Fruit fly (Drosophila melanogaster) whole organism, wandering third instar larva: Measurements from ENCODE around the gene Samuel.

Experiments
- CG9705 ChIP-seq: fragments of 200-800 bp; sonication (Bioruptor generic); optimal IDR thresholded peaks from 2 replicates; lab custom pipeline; 2018; ENCODE audit warnings: missing biosample characterization, mild to moderate bottlenecking, missing genetic modification characterization
- Dfd ChIP-seq: fragments of >200 bp; optimal IDR thresholded peaks from 2 replicates; lab custom pipeline; 2017; ENCODE audit warnings: missing biosample characterization, missing genetic modification characterization
- Hnf4 ChIP-seq: fragments of 200-800 bp; sonication (Bioruptor generic); optimal IDR thresholded peaks from 2 replicates; lab custom pipeline; 2016; ENCODE audit warnings: missing biosample characterization, mild to moderate bottlenecking, missing genetic modification characterization
- Hr78 ChIP-seq: fragments of >200 bp; optimal IDR thresholded peaks from 2 replicates; lab custom pipeline; 2017; ENCODE audit warnings: missing biosample characterization, missing genetic modification characterization
- Jra ChIP-seq: sonication (Bioruptor generic); optimal IDR thresholded peaks from 2 replicates; lab custom pipeline; 2016; ENCODE audit warnings: missing biosample characterization, missing genetic modification characterization
- Myc ChIP-seq: fragments of >200 bp; optimal IDR thresholded peaks from 2 replicates; lab custom pipeline; 2017
- N ChIP-seq: fragments of >200 bp; optimal IDR thresholded peaks from 2 replicates; lab custom pipeline; 2018; ENCODE audit warnings: missing biosample characterization, missing external identifiers, missing genetic modification characterization
- Vsx2 ChIP-seq: fragments of 200-300, 225-300 bp; sonication (Bioruptor generic); optimal IDR thresholded peaks from 2 replicates; lab custom pipeline; 2018; ENCODE audit warnings: missing biosample characterization, missing genetic modification characterization; ENCODE audit not compliant: partially characterized antibody
- dl ChIP-seq, 2 experiments: fragments of 175-275, 200-275 bp in 1 of 2; fragments of 200-275 bp in 1 of 2; sonication (Bioruptor generic); optimal IDR thresholded peaks; lab custom pipeline; 2018; ENCODE audit warnings: mild to moderate bottlenecking in 2 of 2, missing biosample characterization in 2 of 2, missing genetic modification characterization in 2 of 2, moderate library complexity in 2 of 2; ENCODE audit not compliant: partially characterized antibody in 2 of 2, insufficient read depth in 1 of 2
- ey ChIP-seq: fragments of 200-800 bp; sonication (Bioruptor generic); optimal IDR thresholded peaks from 2 replicates; lab custom pipeline; 2016; ENCODE audit warnings: missing biosample characterization, missing genetic modification characterization
- fru ChIP-seq: fragments of 200-800 bp; sonication (Bioruptor generic); optimal IDR thresholded peaks from 3 replicates; lab custom pipeline; 2016; ENCODE audit warnings: missing biosample characterization, mild to moderate bottlenecking, missing genetic modification characterization
- h ChIP-seq: fragments of 200-800 bp; sonication (Bioruptor generic); optimal IDR thresholded peaks from 3 replicates; lab custom pipeline; 2016; ENCODE audit warnings: missing biosample characterization, mild to moderate bottlenecking, missing genetic modification characterization
- pan ChIP-seq: fragments of >200 bp; optimal IDR thresholded peaks from 2 replicates; lab custom pipeline; 2017
- usp ChIP-seq: fragments of >200 bp; optimal IDR thresholded peaks from 2 replicates; lab custom pipeline; 2017; ENCODE audit warnings: missing biosample characterization, missing genetic modification characterization

DNA sequence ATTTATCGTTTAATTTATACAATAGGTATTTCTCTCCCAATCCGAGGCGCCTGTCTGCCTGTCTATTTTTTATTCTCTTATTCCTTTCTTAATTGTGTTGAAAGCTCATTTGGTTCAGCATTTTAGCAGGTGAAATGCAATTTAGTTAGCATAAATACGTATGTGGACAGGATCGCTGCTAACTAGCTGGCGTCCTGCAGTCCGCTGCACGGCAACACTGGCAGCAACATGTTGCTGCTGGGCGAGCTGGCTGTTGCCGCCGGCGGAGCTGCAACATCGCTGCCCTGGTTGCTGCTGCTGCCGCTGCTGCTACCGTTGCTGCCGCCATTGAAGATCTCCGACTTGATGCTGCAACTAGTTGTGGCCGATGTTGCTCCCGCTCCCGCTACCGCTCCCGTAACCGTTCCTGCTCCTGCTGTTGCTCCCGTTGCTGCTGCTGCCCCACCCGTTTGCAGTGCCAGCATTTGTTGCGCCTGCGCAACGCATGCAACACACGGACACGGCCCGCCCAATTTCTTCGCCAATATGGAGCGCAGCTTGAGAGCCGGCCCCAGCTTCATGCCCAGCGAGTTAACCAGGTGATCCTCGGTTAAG is 52.7 kb downstream of the Samuel start:
- no peak for TF ChIP-seq ey (GFP tag; lab: Kevin White, UChicago)
- no peak for TF ChIP-seq CG9705 (GFP tag; lab: Kevin White, UChicago)
- no peak for TF ChIP-seq usp
- TF ChIP-seq Hr78, result no peak
- no peak for TF ChIP-seq h (GFP tag; lab: Kevin White, UChicago)
- no peak for TF ChIP-seq dl (GFP tag; optimal IDR thresholded peaks at IDR 0.05; lab: Kevin White, UChicago; ENCODE audit: insufficient read depth in 1 of 2, partially characterized antibody in 2 of 2)
- TF ChIP-seq fru (GFP tag; lab: Kevin White, UChicago), result no peak
- no peak for TF ChIP-seq Hnf4
- TF ChIP-seq Dfd, result no peak
- TF ChIP-seq N (GFP tag; lab: Kevin White, UChicago), result no peak
- TF ChIP-seq Vsx2 (GFP tag; lab: Kevin White, UChicago), result no peak
- TF ChIP-seq pan (lab: Kevin White, UChicago), result no peak
- TF ChIP-seq Jra (GFP tag; lab: Kevin White, UChicago), result no peak
- no peak for TF ChIP-seq Myc (lab: Kevin White, UChicago)
